Worm (Caenorhabditis elegans) whole organism, L1 larva: ENCODE measurements around the gene msp-63.

Source experiments
- F16B12.6 ChIP-seq: fragments of 150-350 bp; optimal IDR thresholded peaks from 2 replicates; lab custom pipeline; 2014; ENCODE audit warnings: missing biosample characterization, missing genetic modification characterization
- aha-1 ChIP-seq: fragments of 150-350 bp; optimal IDR thresholded peaks from 2 replicates; lab custom pipeline; 2014; ENCODE audit warnings: missing biosample characterization, missing genetic modification characterization
- alr-1 ChIP-seq: fragments of 200-800 bp; sonication (Bioruptor generic); optimal IDR thresholded peaks from 2 replicates; lab custom pipeline; 2018; ENCODE audit warnings: borderline replicate concordance, mild to moderate bottlenecking, missing genetic modification characterization, missing compliant biosample characterization
- aly-2 ChIP-seq: fragments of 150-350 bp; optimal IDR thresholded peaks from 2 replicates; lab custom pipeline; 2014; ENCODE audit warnings: missing biosample characterization, missing genetic modification characterization
- ceh-63 ChIP-seq: fragments of 200-800 bp; sonication (Bioruptor generic); optimal IDR thresholded peaks from 2 replicates; lab custom pipeline; 2018; ENCODE audit warnings: mild to moderate bottlenecking, missing genetic modification characterization, missing compliant biosample characterization
- ceh-8 ChIP-seq: fragments of 200-800 bp; sonication (Bioruptor generic); optimal IDR thresholded peaks from 2 replicates; lab custom pipeline; 2018; ENCODE audit warnings: mild to moderate bottlenecking, missing genetic modification characterization, moderate library complexity, missing compliant biosample characterization
- ceh-82 ChIP-seq, 3 experiments: fragments of 150-350 bp in 1 of 3; sonication (generic microtip) in 2 of 3; optimal IDR thresholded peaks; 2 replicates each; lab custom pipeline; 2014 to 2017; ENCODE audit warnings: missing biosample characterization in 3 of 3, missing genetic modification characterization in 3 of 3
- efl-1 ChIP-seq, 4 experiments: fragments of 150-350 bp; optimal IDR thresholded peaks in 3 of 4; peaks in 1 of 4; 1 replicate in 1 of 4; 2 replicates in 3 of 4; lab custom pipeline; 2014; ENCODE audit warnings: missing biosample characterization in 2 of 4, missing genetic modification characterization in 2 of 4, missing genetic modification reagents in 2 of 4
- egl-13 ChIP-seq: sonication (generic microtip); optimal IDR thresholded peaks from 2 replicates; lab custom pipeline; 2016; ENCODE audit warnings: missing genotype, missing genetic modification reagents, missing genetic modification characterization, missing compliant biosample characterization
- elt-2 ChIP-seq: sonication (generic microtip); optimal IDR thresholded peaks from 2 replicates; lab custom pipeline; 2016; ENCODE audit warnings: missing genetic modification characterization, mild to moderate bottlenecking, inconsistent platforms, missing compliant biosample characterization, missing genetic modification reagents
- elt-3 ChIP-seq, 6 experiments: fragments of 150-350 bp in 1 of 6; sonication (generic microtip); optimal IDR thresholded peaks; 2 replicates each; lab custom pipeline; 2017 to 2018; ENCODE audit warnings: missing biosample characterization in 6 of 6, missing genetic modification characterization in 6 of 6, inconsistent platforms in 1 of 6
- ets-5 ChIP-seq: fragments of 200-800 bp; sonication (Bioruptor generic); IDR thresholded peaks from 2 replicates; pipeline ENCODE4 v1.3.6; 2022; ENCODE audit warnings: missing genetic modification characterization, missing compliant biosample characterization
- fkh-4 ChIP-seq: sonication (generic microtip); optimal IDR thresholded peaks from 2 replicates; lab custom pipeline; 2016; ENCODE audit warnings: missing compliant biosample characterization, missing genetic modification characterization, borderline replicate concordance
- grh-1 ChIP-seq: fragments of 200-800 bp; sonication (Bioruptor generic); IDR thresholded peaks from 2 replicates; pipeline ENCODE4 v1.3.6; 2022; ENCODE audit warnings: missing genetic modification reagents, missing genetic modification characterization, missing compliant biosample characterization
- hlh-17 ChIP-seq: fragments of 200-800 bp; sonication (Bioruptor generic); optimal IDR thresholded peaks from 2 replicates; lab custom pipeline; 2018; ENCODE audit warnings: missing genetic modification characterization, mild to moderate bottlenecking, missing compliant biosample characterization, moderate library complexity, borderline replicate concordance
- hpl-2 ChIP-seq: fragments of 150-350 bp; optimal IDR thresholded peaks from 2 replicates; lab custom pipeline; 2014; ENCODE audit warnings: missing biosample characterization, missing genetic modification reagents, missing genetic modification characterization
- irx-1 ChIP-seq: sonication (generic microtip); optimal IDR thresholded peaks from 2 replicates; lab custom pipeline; 2016; ENCODE audit warnings: missing genetic modification characterization, missing compliant biosample characterization
- lin-15B ChIP-seq: fragments of 150-350 bp; sonication (generic microtip); optimal IDR thresholded peaks from 3 replicates; lab custom pipeline; 2014; ENCODE audit warnings: missing biosample characterization, missing genetic modification characterization
- lin-35 ChIP-seq, 2 experiments: fragments of 150-350 bp; optimal IDR thresholded peaks; 2 replicates each; lab custom pipeline; 2014; ENCODE audit warnings: missing biosample characterization in 2 of 2, missing genetic modification characterization in 2 of 2, missing genetic modification reagents in 2 of 2
- lin-39 ChIP-seq: fragments of 150-350 bp; optimal IDR thresholded peaks from 2 replicates; lab custom pipeline; 2014; ENCODE audit warnings: missing biosample characterization, missing genetic modification reagents, missing genetic modification characterization
- lsy-2 ChIP-seq, 2 experiments: fragments of 150-350 bp; optimal IDR thresholded peaks; 2 replicates each; lab custom pipeline; 2014; ENCODE audit warnings: missing biosample characterization in 2 of 2, missing genetic modification characterization in 2 of 2
- mab-9 ChIP-seq: fragments of 200-800 bp; sonication (Bioruptor generic); IDR thresholded peaks from 2 replicates; pipeline ENCODE4 v1.3.6; 2022; ENCODE audit warnings: missing genetic modification reagents, missing genetic modification characterization, missing compliant biosample characterization
- mdl-1 ChIP-seq, 2 experiments: fragments of 150-350 bp; optimal IDR thresholded peaks; 2 replicates each; lab custom pipeline; 2014 to 2017; ENCODE audit warnings: missing biosample characterization in 2 of 2, missing genetic modification characterization in 2 of 2, inconsistent platforms in 1 of 2
- mef-2 ChIP-seq: fragments of 150-350 bp; optimal IDR thresholded peaks from 2 replicates; lab custom pipeline; 2014; ENCODE audit warnings: missing biosample characterization, missing genetic modification characterization
- mep-1 ChIP-seq: fragments of 150-350 bp; optimal IDR thresholded peaks from 2 replicates; lab custom pipeline; 2014; ENCODE audit warnings: missing biosample characterization, missing genetic modification characterization
- nhr-12 ChIP-seq: sonication (generic microtip); optimal IDR thresholded peaks from 2 replicates; lab custom pipeline; 2017; ENCODE audit warnings: missing biosample characterization, missing genetic modification characterization
- nhr-237 ChIP-seq: fragments of 150-350 bp; optimal IDR thresholded peaks from 2 replicates; lab custom pipeline; 2014; ENCODE audit warnings: missing biosample characterization, missing genetic modification characterization
- nhr-28 ChIP-seq: fragments of 150-350 bp; optimal IDR thresholded peaks from 2 replicates; lab custom pipeline; 2014; ENCODE audit warnings: missing biosample characterization, missing genetic modification characterization
- nhr-71 ChIP-seq: sonication (generic microtip); optimal IDR thresholded peaks from 2 replicates; lab custom pipeline; 2016; ENCODE audit warnings: mild to moderate bottlenecking, missing genetic modification characterization, moderate library complexity, missing compliant biosample characterization
- nhr-77 ChIP-seq: fragments of 150-350 bp; optimal IDR thresholded peaks from 2 replicates; lab custom pipeline; 2014; ENCODE audit warnings: missing biosample characterization, missing genetic modification characterization
- nhr-84 ChIP-seq: sonication (generic microtip); optimal IDR thresholded peaks from 2 replicates; lab custom pipeline; 2017; ENCODE audit warnings: missing biosample characterization, missing genetic modification characterization
- nhr-85 ChIP-seq: sonication (generic microtip); peaks from one replicate; lab custom pipeline; 2016; ENCODE audit warnings: missing genetic modification characterization, inconsistent platforms, missing compliant biosample characterization
- nhr-90 ChIP-seq: sonication (generic microtip); optimal IDR thresholded peaks from 2 replicates; lab custom pipeline; 2016; ENCODE audit warnings: mild to moderate bottlenecking, missing genetic modification characterization, missing compliant biosample characterization; ENCODE audit not compliant: poor library complexity
- rnt-1 ChIP-seq: sonication (generic microtip); optimal IDR thresholded peaks from 2 replicates; lab custom pipeline; 2016; ENCODE audit warnings: mild to moderate bottlenecking, missing genetic modification characterization, moderate library complexity, missing compliant biosample characterization
- snpc-4 ChIP-seq: fragments of 150-350 bp; optimal IDR thresholded peaks from 2 replicates; lab custom pipeline; 2014; ENCODE audit warnings: missing biosample characterization, missing genetic modification characterization
- snu-23 ChIP-seq: sonication (generic microtip); optimal IDR thresholded peaks from 2 replicates; lab custom pipeline; 2016; ENCODE audit warnings: missing genetic modification characterization, missing compliant biosample characterization
- sptf-1 ChIP-seq: fragments of 150-350 bp; optimal IDR thresholded peaks from 2 replicates; lab custom pipeline; 2014; ENCODE audit warnings: missing biosample characterization, missing genetic modification characterization
- swsn-7 ChIP-seq: sonication (generic microtip); optimal IDR thresholded peaks from 2 replicates; lab custom pipeline; 2016; ENCODE audit warnings: missing genetic modification characterization, missing compliant biosample characterization
- tbx-2 ChIP-seq: sonication (generic microtip); optimal IDR thresholded peaks from 2 replicates; lab custom pipeline; 2016; ENCODE audit warnings: missing genetic modification characterization, missing compliant biosample characterization
- unc-130 ChIP-seq: fragments of 150-350 bp; optimal IDR thresholded peaks from 2 replicates; lab custom pipeline; 2017; ENCODE audit warnings: missing biosample characterization, missing genetic modification characterization, inconsistent platforms
- unc-30 ChIP-seq: sonication (generic microtip); optimal IDR thresholded peaks from 2 replicates; lab custom pipeline; 2017; ENCODE audit warnings: missing biosample characterization, missing genetic modification characterization
- unc-86 ChIP-seq: sonication (generic microtip); optimal IDR thresholded peaks from 2 replicates; lab custom pipeline; 2016; ENCODE audit warnings: missing genetic modification characterization, missing compliant biosample characterization
- unc-98 ChIP-seq: fragments of 200-800 bp; sonication (Bioruptor generic); IDR thresholded peaks from 2 replicates; pipeline ENCODE4 v1.3.6; 2022; ENCODE audit warnings: missing genetic modification characterization, missing compliant biosample characterization
- vab-15 ChIP-seq: sonication (generic microtip); optimal IDR thresholded peaks from 2 replicates; lab custom pipeline; 2017; ENCODE audit warnings: missing genotype, mild to moderate bottlenecking, missing genetic modification characterization, missing compliant biosample characterization
- zip-4 ChIP-seq: fragments of 200-800 bp; sonication (Bioruptor generic); optimal IDR thresholded peaks from 2 replicates; lab custom pipeline; 2018; ENCODE audit warnings: mild to moderate bottlenecking, missing genetic modification characterization, moderate library complexity, missing compliant biosample characterization
- ztf-11 ChIP-seq, 2 experiments: sonication (generic microtip); optimal IDR thresholded peaks; 2 replicates each; lab custom pipeline; 2016 to 2017; ENCODE audit warnings: missing genetic modification characterization in 2 of 2, missing biosample characterization in 1 of 2, missing compliant biosample characterization in 1 of 2
- ztf-4 ChIP-seq: fragments of 150-350 bp; optimal IDR thresholded peaks from 2 replicates; lab custom pipeline; 2014; ENCODE audit warnings: missing biosample characterization, missing genetic modification characterization

Gene msp-63

DNA sequence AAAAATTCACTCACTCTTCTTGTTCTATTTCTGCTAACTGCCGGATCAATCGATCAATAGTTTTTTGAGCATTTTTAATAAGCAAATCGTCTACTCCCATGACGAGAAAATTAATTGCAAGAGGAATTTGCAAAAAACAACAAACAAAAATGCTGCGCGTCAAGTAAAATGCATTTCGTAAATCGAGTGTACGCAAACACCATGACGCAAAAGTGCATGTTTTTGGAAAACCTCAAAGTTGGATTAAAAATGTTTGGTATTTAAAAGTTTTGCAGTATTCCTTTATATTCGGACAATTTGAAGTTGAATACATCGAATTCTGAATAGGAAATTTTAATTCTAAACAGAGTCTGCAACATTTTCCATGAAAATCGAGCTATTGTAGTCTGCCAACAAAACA is 42.0 kb upstream of the msp-63 start, which contains the start of gene ZK1248.19 (continued):
- TF ChIP-seq F16B12.6 (tag; lab: Kevin White, UChicago) (peak; percentile 88), mep-1 (tag; lab: Kevin White, UChicago) (peak; percentile 16)
- TF ChIP-seq, all 84 proteins: peak for 21

DNA sequence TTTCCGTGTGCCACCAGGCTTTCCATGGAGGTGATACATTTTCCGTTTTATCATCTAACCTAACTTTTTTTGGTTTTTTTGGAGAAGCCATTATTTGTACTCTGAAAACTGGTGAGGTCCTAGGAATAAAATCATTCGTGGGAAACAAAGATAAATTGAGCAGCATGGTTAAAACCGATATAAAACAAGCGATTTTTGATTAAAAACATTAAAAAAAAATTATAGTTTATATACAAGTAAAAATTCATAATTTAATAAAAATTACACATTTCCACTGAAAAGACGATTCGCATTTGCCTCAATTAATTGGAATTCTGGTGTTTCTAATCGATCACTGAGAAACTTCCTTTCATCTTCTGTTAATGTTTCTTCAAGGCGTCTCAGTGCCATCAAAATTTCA is 41.2 kb upstream of the msp-63 start, which contains the start of gene ZK1248.15:
ZK1248.15 (minus strand) TSS at position 101 of the 400 bp plus-strand sequence.
- TF ChIP-seq vab-15 (tag; lab: Kevin White, UChicago) (no peak), snu-23 (GFP tag; lab: Kevin White, UChicago) (no peak), rnt-1 (tag; lab: Kevin White, UChicago) (no peak), fkh-4 (tag; lab: Kevin White, UChicago) (no peak), nhr-90 (no peak), unc-130 (tag; lab: Kevin White, UChicago) (no peak), aly-2 (tag; lab: Kevin White, UChicago) (no peak), nhr-77 (tag; lab: Kevin White, UChicago) (no peak), sptf-1 (tag; lab: Kevin White, UChicago) (no peak), egl-13 (no peak), ets-5 (GFP tag; lab: Robert Waterston, UW) (no peak), zip-4 (GFP tag; lab: Kevin White, UChicago) (no peak), irx-1 (tag; lab: Kevin White, UChicago) (no peak), hpl-2 (GFP tag; lab: Kevin White, UChicago) (no peak)
- TF ChIP-seq, all 84 proteins: peak for 0

DNA sequence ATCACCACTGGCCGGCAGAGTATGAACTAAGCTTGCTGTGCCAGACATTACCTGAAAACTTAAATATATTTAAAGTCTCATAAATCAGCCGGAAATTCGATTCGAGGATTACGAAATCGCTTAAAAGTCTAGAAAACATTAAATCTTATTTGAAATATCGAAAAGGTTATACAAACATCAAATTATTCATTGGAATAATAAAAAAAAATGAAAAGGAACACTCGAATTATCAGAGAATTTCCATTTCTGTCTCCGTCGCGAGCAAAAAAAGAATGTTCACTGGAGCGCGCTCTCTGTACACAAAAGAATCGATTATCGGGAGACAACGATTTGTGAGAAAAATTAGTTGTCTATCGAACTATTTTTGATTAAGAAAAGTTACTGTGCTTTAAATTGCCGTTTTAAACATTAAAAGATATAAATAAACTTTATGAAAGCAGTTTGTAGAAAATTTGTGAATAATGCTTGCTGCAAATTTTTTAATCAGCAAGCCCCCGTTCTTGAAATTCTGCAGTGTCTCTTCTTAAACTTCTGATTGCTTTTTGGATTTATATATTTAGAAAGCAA is 39.0 kb upstream of the msp-63 start, which contains the start of gene fzo-1:
fzo-1 (minus strand) TSS at position 51 of the 567 bp plus-strand sequence.
- TF ChIP-seq lin-15B (tag; lab: Kevin White, UChicago) (peak; percentile 15), hpl-2 (GFP tag; lab: Kevin White, UChicago) (no peak), lin-39 (tag; lab: Kevin White, UChicago) (no peak), alr-1 (tag; lab: Kevin White, UChicago) (no peak), nhr-28 (tag; lab: Kevin White, UChicago) (no peak), unc-86 (tag; lab: Kevin White, UChicago) (peak; percentile 2), nhr-85 (tag; lab: Kevin White, UChicago) (peak; percentile 56), mef-2 (tag; lab: Kevin White, UChicago) (no peak), vab-15 (tag; lab: Kevin White, UChicago) (no peak), nhr-71 (tag; lab: Kevin White, UChicago) (peak; percentile 74), fkh-4 (tag; lab: Kevin White, UChicago) (peak; percentile 39), nhr-12 (no peak), rnt-1 (tag; lab: Kevin White, UChicago) (no peak), mep-1 (tag; lab: Kevin White, UChicago) (no peak), ceh-82 (tag; optimal IDR thresholded peaks at IDR 0.05; lab: Kevin White, UChicago) (no peak), elt-3 (tag; optimal IDR thresholded peaks at IDR 0.05; lab: Kevin White, UChicago) (no peak), F16B12.6 (tag; lab: Kevin White, UChicago) (peak; percentile 7), hlh-17 (no peak), elt-2 (tag; lab: Kevin White, UChicago) (peak; percentile 37), mab-9 (no peak), swsn-7 (tag; lab: Kevin White, UChicago) (peak; percentile 45), efl-1 (optimal IDR thresholded peaks at IDR 0.05; lab: Kevin White, UChicago) (peak; percentile 42 to 50), efl-1 (GFP tag; optimal IDR thresholded peaks at IDR 0.05 in 1 of 2; lab: Kevin White, UChicago) (peak; percentile 22 to 36), grh-1 (no peak), snpc-4 (tag; lab: Kevin White, UChicago) (peak; percentile 20), nhr-84 (no peak), tbx-2 (tag; lab: Kevin White, UChicago) (peak; percentile 61), aha-1 (no peak), unc-30 (tag; lab: Kevin White, UChicago) (no peak), lsy-2 (tag; optimal IDR thresholded peaks at IDR 0.05; lab: Kevin White, UChicago) (peak in 1 of 2 experiments; percentile 66), ceh-8 (GFP tag; lab: Kevin White, UChicago) (no peak), ztf-11 (tag; optimal IDR thresholded peaks at IDR 0.05; lab: Kevin White, UChicago) (peak in 1 of 2 experiments; percentile 64), aly-2 (tag; lab: Kevin White, UChicago) (no peak), mdl-1 (tag; optimal IDR thresholded peaks at IDR 0.05; lab: Kevin White, UChicago) (no peak), nhr-237 (tag; lab: Kevin White, UChicago) (no peak), ceh-63 (GFP tag; lab: Kevin White, UChicago) (peak; percentile 72), lin-35 (GFP tag; optimal IDR thresholded peaks at IDR 0.05; lab: Kevin White, UChicago) (peak; percentile 38 to 55), unc-98 (GFP tag; lab: Robert Waterston, UW) (peak; percentile 92), ztf-4 (no peak)
